Fruit fly (Drosophila melanogaster) whole organism, embryonic: ENCODE results near the gene Acat2.
A peak's percentile ranks its signal among the peaks of the same experiment; 100 is the strongest.

ENCODE experiments used
- Bdp1 ChIP-seq: fragments of 200-800 bp; sonication (Bioruptor generic); optimal IDR thresholded peaks from 3 replicates; lab custom pipeline; 2016; ENCODE audit warnings: missing biosample characterization, missing genetic modification characterization
- CG10147 ChIP-seq: fragments of 200-800 bp; sonication (Bioruptor generic); optimal IDR thresholded peaks from 2 replicates; lab custom pipeline; 2019; ENCODE audit warnings: missing biosample characterization, mild to moderate bottlenecking, missing genetic modification characterization, moderate library complexity
- CG10462 ChIP-seq: fragments of 200-800 bp; sonication (Bioruptor generic); optimal IDR thresholded peaks from 2 replicates; lab custom pipeline; 2016; ENCODE audit warnings: missing biosample characterization, missing genetic modification characterization
- CG11504 ChIP-seq: fragments of 200-800 bp; sonication (Bioruptor generic); optimal IDR thresholded peaks from 3 replicates; lab custom pipeline; 2019; ENCODE audit warnings: missing biosample characterization, mild to moderate bottlenecking, missing genetic modification characterization, moderate library complexity
- CG12236 ChIP-seq: fragments of 200-800 bp; sonication (Bioruptor generic); optimal IDR thresholded peaks from 2 replicates; lab custom pipeline; 2016; ENCODE audit warnings: missing biosample characterization, missing genetic modification characterization
- CG12299 ChIP-seq: fragments of 200-800 bp; sonication (Bioruptor generic); optimal IDR thresholded peaks from 2 replicates; lab custom pipeline; 2018; ENCODE audit warnings: missing biosample characterization, mild to moderate bottlenecking, missing genetic modification characterization
- CG14014 ChIP-seq: fragments of 200-800 bp; sonication (Bioruptor generic); IDR thresholded peaks from 2 replicates; pipeline ENCODE4 v1.3.6; 2022; ENCODE audit warnings: missing biosample characterization, missing genetic modification characterization
- CG15696 ChIP-seq: fragments of 200-800 bp; sonication (Bioruptor generic); optimal IDR thresholded peaks from 2 replicates; lab custom pipeline; 2019; ENCODE audit warnings: missing biosample characterization, mild to moderate bottlenecking, missing genetic modification characterization, moderate library complexity
- CG17359 ChIP-seq: fragments of 200-800 bp; sonication (Bioruptor generic); optimal IDR thresholded peaks from 3 replicates; lab custom pipeline; 2018; ENCODE audit warnings: missing biosample characterization, mild to moderate bottlenecking, missing genetic modification characterization, moderate library complexity
- CG3163 ChIP-seq: fragments of 200-800 bp; sonication (Bioruptor generic); optimal IDR thresholded peaks from 3 replicates; lab custom pipeline; 2016; ENCODE audit warnings: missing biosample characterization, missing genetic modification characterization
- CG33213 ChIP-seq: fragments of 200-800 bp; sonication (Bioruptor generic); optimal IDR thresholded peaks from 3 replicates; lab custom pipeline; 2016; ENCODE audit warnings: missing biosample characterization, missing genetic modification characterization
- CG33557 ChIP-seq: fragments of 200-800 bp; sonication (Bioruptor generic); optimal IDR thresholded peaks from 2 replicates; lab custom pipeline; 2019; ENCODE audit warnings: missing biosample characterization, mild to moderate bottlenecking, missing genetic modification characterization, moderate library complexity
- CG34422 ChIP-seq: fragments of 200-800 bp; sonication (Bioruptor generic); IDR thresholded peaks from 3 replicates; pipeline ENCODE4 v1.3.6; 2022; ENCODE audit warnings: missing biosample characterization, missing genetic modification characterization
- CG5180 ChIP-seq: fragments of 200-800 bp; sonication (Bioruptor generic); optimal IDR thresholded peaks from 3 replicates; lab custom pipeline; 2017; ENCODE audit warnings: missing biosample characterization, missing genetic modification characterization, mild to moderate bottlenecking, moderate library complexity, missing genetic modification reagents
- CG8478 ChIP-seq: fragments of >200 bp; optimal IDR thresholded peaks from 2 replicates; lab custom pipeline; 2018
- CG9932 ChIP-seq: fragments of 200-800 bp; sonication (Bioruptor generic); IDR thresholded peaks from 2 replicates; pipeline ENCODE4 v1.3.6; 2022; ENCODE audit warnings: missing biosample characterization, missing genetic modification characterization
- CrebB ChIP-seq: fragments of 200-800 bp; sonication (Bioruptor generic); optimal IDR thresholded peaks from 3 replicates; lab custom pipeline; 2018; ENCODE audit warnings: missing biosample characterization, mild to moderate bottlenecking, missing genetic modification characterization
- Ets65A ChIP-seq: fragments of 200-800 bp; sonication (Bioruptor generic); peaks from one replicate; lab custom pipeline; 2016; ENCODE audit warnings: missing biosample characterization, missing genetic modification characterization
- Fer3 ChIP-seq: fragments of 200-800 bp; sonication (Bioruptor generic); optimal IDR thresholded peaks from 2 replicates; lab custom pipeline; 2018; ENCODE audit warnings: missing biosample characterization, mild to moderate bottlenecking, missing genetic modification characterization, moderate library complexity
- MTF-1 ChIP-seq: fragments of 200-800 bp; sonication (Bioruptor generic); optimal IDR thresholded peaks from 2 replicates; lab custom pipeline; 2018; ENCODE audit warnings: missing biosample characterization, mild to moderate bottlenecking, missing genetic modification characterization, borderline replicate concordance
- Mad ChIP-seq: fragments of 200-800 bp; sonication (Bioruptor generic); optimal IDR thresholded peaks from 2 replicates; lab custom pipeline; 2016; ENCODE audit warnings: missing biosample characterization, missing genetic modification characterization
- NC2α ChIP-seq: fragments of 200-800 bp; sonication (Bioruptor generic); optimal IDR thresholded peaks from 2 replicates; lab custom pipeline; 2016; ENCODE audit warnings: missing biosample characterization, missing genetic modification characterization
- NK7.1 ChIP-seq: fragments of 200-800 bp; sonication (Bioruptor generic); optimal IDR thresholded peaks from 3 replicates; lab custom pipeline; 2016; ENCODE audit warnings: missing biosample characterization, missing genetic modification characterization
- Rfx ChIP-seq: fragments of 200-800 bp; sonication (Bioruptor generic); IDR thresholded peaks from 2 replicates; pipeline ENCODE4 v1.3.6; 2022; ENCODE audit warnings: missing biosample characterization, missing genetic modification characterization
- Ssrp ChIP-seq: fragments of 200-800 bp; sonication (Bioruptor generic); optimal IDR thresholded peaks from 2 replicates; lab custom pipeline; 2018; ENCODE audit warnings: missing biosample characterization, mild to moderate bottlenecking, missing genetic modification characterization, moderate library complexity
- al ChIP-seq: fragments of 200-800 bp; sonication (Bioruptor generic); IDR thresholded peaks from 2 replicates; pipeline ENCODE4 v1.3.6; 2022; ENCODE audit warnings: missing biosample characterization, missing genetic modification characterization
- amos ChIP-seq: fragments of 200-800 bp; sonication (Bioruptor generic); IDR thresholded peaks from 2 replicates; pipeline ENCODE4 v1.3.6; 2022; ENCODE audit warnings: missing biosample characterization, missing genetic modification characterization; ENCODE audit not compliant: partially characterized antibody
- aop ChIP-seq: fragments of 200-800 bp; sonication (Bioruptor generic); IDR thresholded peaks from 2 replicates; pipeline ENCODE4 v1.3.6; 2022; ENCODE audit warnings: missing biosample characterization, missing genetic modification characterization
- caup ChIP-seq: fragments of 200-800 bp; sonication (Bioruptor generic); optimal IDR thresholded peaks from 3 replicates; lab custom pipeline; 2017; ENCODE audit warnings: missing biosample characterization, mild to moderate bottlenecking, missing genetic modification characterization, moderate library complexity; ENCODE audit not compliant: severe bottlenecking
- chinmo ChIP-seq: fragments of 200-800 bp; sonication (Bioruptor generic); IDR thresholded peaks from 4 replicates; pipeline ENCODE4 v1.3.6; 2022; ENCODE audit warnings: missing biosample characterization, missing genetic modification characterization; ENCODE audit not compliant: partially characterized antibody
- chn ChIP-seq: fragments of 200-800 bp; sonication (Bioruptor generic); optimal IDR thresholded peaks from 2 replicates; lab custom pipeline; 2016; ENCODE audit warnings: missing biosample characterization, missing genetic modification characterization
- croc ChIP-seq: fragments of 200-800 bp; sonication (Bioruptor generic); conservative IDR thresholded peaks from 3 replicates; pipeline ENCODE4 v1.3.6; 2022; ENCODE audit warnings: missing biosample characterization, missing genetic modification characterization
- cwo ChIP-seq: fragments of 200-800 bp; sonication (Bioruptor generic); optimal IDR thresholded peaks from 3 replicates; lab custom pipeline; 2017; ENCODE audit warnings: missing biosample characterization, missing genetic modification characterization, mild to moderate bottlenecking, moderate library complexity, missing genetic modification reagents
- ems ChIP-seq: fragments of 200-800 bp; sonication (Bioruptor generic); optimal IDR thresholded peaks from 3 replicates; lab custom pipeline; 2016; ENCODE audit warnings: missing biosample characterization, missing genetic modification characterization
- fd96Cb ChIP-seq: fragments of 200-800 bp; sonication (Bioruptor generic); optimal IDR thresholded peaks from 2 replicates; lab custom pipeline; 2018; ENCODE audit warnings: missing biosample characterization, mild to moderate bottlenecking, missing genetic modification characterization, moderate library complexity
- hb ChIP-seq: fragments of 200-800 bp; sonication (Bioruptor generic); IDR thresholded peaks from 3 replicates; pipeline ENCODE4 v1.3.6; 2022; ENCODE audit warnings: missing biosample characterization, missing genetic modification characterization; ENCODE audit not compliant: partially characterized antibody
- lilli ChIP-seq: fragments of 200-800 bp; sonication (Bioruptor generic); optimal IDR thresholded peaks from 3 replicates; lab custom pipeline; 2016; ENCODE audit warnings: missing biosample characterization, missing genetic modification characterization
- lola ChIP-seq, 3 experiments: fragments of >200 bp in 2 of 3; fragments of 200-800 bp in 1 of 3; sonication (Bioruptor generic) in 1 of 3; optimal IDR thresholded peaks; 2 replicates each; lab custom pipeline; 2017 to 2019; ENCODE audit warnings: missing biosample characterization in 3 of 3, missing genetic modification characterization in 3 of 3, mild to moderate bottlenecking in 1 of 3, moderate library complexity in 1 of 3
- oc ChIP-seq: fragments of 200-800 bp; sonication (Bioruptor generic); optimal IDR thresholded peaks from 2 replicates; lab custom pipeline; 2018; ENCODE audit warnings: missing biosample characterization, mild to moderate bottlenecking, missing genetic modification characterization, moderate library complexity
- odd ChIP-seq: fragments of 200-800 bp; sonication (Bioruptor generic); optimal IDR thresholded peaks from 2 replicates; lab custom pipeline; 2017; ENCODE audit warnings: missing biosample characterization, mild to moderate bottlenecking, missing genetic modification characterization
- pb ChIP-seq: fragments of 200-800 bp; sonication (Bioruptor generic); optimal IDR thresholded peaks from 3 replicates; lab custom pipeline; 2016; ENCODE audit warnings: missing biosample characterization, missing genetic modification characterization
- phol ChIP-seq: fragments of 200-800 bp; sonication (Bioruptor generic); optimal IDR thresholded peaks from 3 replicates; lab custom pipeline; 2018; ENCODE audit warnings: missing biosample characterization, mild to moderate bottlenecking, missing genetic modification characterization, moderate library complexity
- pzg ChIP-seq: fragments of 200-800 bp; sonication (Bioruptor generic); optimal IDR thresholded peaks from 3 replicates; lab custom pipeline; 2018; ENCODE audit warnings: missing biosample characterization, mild to moderate bottlenecking, missing genetic modification characterization, moderate library complexity
- sim ChIP-seq: fragments of 200-800 bp; sonication (Bioruptor generic); IDR thresholded peaks from 2 replicates; pipeline ENCODE4 v1.3.6; 2022; ENCODE audit warnings: missing biosample characterization, missing genetic modification characterization
- slou ChIP-seq: fragments of 200-800 bp; sonication (Bioruptor generic); optimal IDR thresholded peaks from 3 replicates; lab custom pipeline; 2016; ENCODE audit warnings: missing biosample characterization, missing genetic modification characterization
- ssp ChIP-seq: fragments of 200-800 bp; sonication (Bioruptor generic); IDR thresholded peaks from 2 replicates; pipeline ENCODE4 v1.3.6; 2022; ENCODE audit warnings: missing biosample characterization, missing genetic modification characterization
- tna ChIP-seq: fragments of 200-800 bp; sonication (Bioruptor generic); IDR thresholded peaks from 2 replicates; pipeline ENCODE4 v1.3.6; 2022; ENCODE audit warnings: missing biosample characterization, missing genetic modification characterization; ENCODE audit not compliant: partially characterized antibody
- unc-4 ChIP-seq: fragments of 200-800 bp; sonication (Bioruptor generic); IDR thresholded peaks from 2 replicates; pipeline ENCODE4 v1.3.6; 2022; ENCODE audit warnings: missing biosample characterization, missing genetic modification characterization; ENCODE audit not compliant: partially characterized antibody

The Acat2 gene

DNA sequence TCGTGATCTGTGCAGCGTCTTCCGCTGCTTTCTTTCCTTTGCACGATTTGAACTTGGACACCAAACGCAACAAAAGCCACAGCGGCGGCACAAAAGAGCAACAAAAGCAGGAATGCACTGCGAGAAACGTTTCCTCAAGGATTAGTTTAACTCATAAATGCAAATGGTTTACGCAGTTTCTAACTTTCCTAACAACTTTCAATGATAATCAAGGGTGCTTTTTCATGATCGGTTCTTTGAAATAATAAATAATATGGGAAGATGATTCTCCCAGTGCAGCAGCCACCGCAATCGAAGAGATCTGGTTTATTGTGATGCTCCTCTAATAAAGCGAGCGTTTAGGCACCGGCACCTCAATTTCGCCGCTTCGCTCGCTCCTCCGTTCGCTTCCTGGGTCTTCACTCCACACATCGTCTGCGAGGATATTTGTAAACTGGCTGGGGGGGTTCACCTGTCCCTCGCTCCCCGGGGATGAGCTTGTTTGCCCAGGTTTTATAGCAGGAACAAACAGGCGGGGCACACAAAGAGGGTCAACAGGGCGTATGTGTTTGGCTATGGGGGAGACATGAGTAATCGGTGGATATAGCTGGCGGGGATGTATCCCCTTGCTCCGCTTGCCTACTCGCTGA lies 16.5 kb downstream of the Acat2 start (continued):
- TF ChIP-seq CG33557 (peak; percentile 41), pzg (GFP tag; lab: Kevin White, UChicago) (no peak), CG8478 (lab: Kevin White, UChicago) (no peak), CG17359 (tag; lab: Kevin White, UChicago) (peak; percentile 92), unc-4 (GFP tag; lab: Robert Waterston, UW) (no peak), CG9932 (GFP tag; lab: Robert Waterston, UW) (no peak), amos (GFP tag; lab: Robert Waterston, UW) (no peak), Rfx (GFP tag; lab: Robert Waterston, UW) (peak; percentile 51), CG33213 (peak; percentile 66), ssp (GFP tag; lab: Robert Waterston, UW) (peak; percentile 67), CG5180 (GFP tag; lab: Kevin White, UChicago) (peak; percentile 73), caup (GFP tag; lab: Kevin White, UChicago) (peak; percentile 24), lilli (peak; percentile 61), Mad (GFP tag; lab: Kevin White, UChicago) (peak; percentile 63), sim (peak; percentile 54; the same call in 1 of the 2 replicates), CG10462 (peak; percentile 68), CG12299 (tag; lab: Kevin White, UChicago) (peak; percentile 27), CrebB (tag; lab: Kevin White, UChicago) (peak; percentile 58), aop (peak; percentile 62; the same call in 1 of the 2 replicates), Ets65A (GFP tag; lab: Kevin White, UChicago) (no peak), Ssrp (tag; lab: Kevin White, UChicago) (peak; percentile 83), MTF-1 (GFP tag; lab: Kevin White, UChicago) (peak; percentile 58), NK7.1 (GFP tag; lab: Kevin White, UChicago) (peak; percentile 25), al (0 out of 2 replicates have a peak, but pooled peaks have one; percentile 9), oc (tag; lab: Kevin White, UChicago) (peak; percentile 85), chinmo (no peak), ems (GFP tag; lab: Kevin White, UChicago) (peak; percentile 77), Fer3 (peak; percentile 64), CG15696 (no peak), slou (GFP tag; lab: Kevin White, UChicago) (peak; percentile 22), CG34422 (GFP tag; lab: Robert Waterston, UW) (peak; percentile 87), Bdp1 (GFP tag; lab: Kevin White, UChicago) (peak; percentile 61), CG3163 (GFP tag; lab: Kevin White, UChicago) (peak; percentile 27), croc (peak; percentile 79), lola (GFP tag; optimal IDR thresholded peaks at IDR 0.05; lab: Kevin White, UChicago) (peak in 1 of 3 experiments; percentile 69), chn (peak; percentile 78), fd96Cb (tag; lab: Kevin White, UChicago) (peak; percentile 87), CG10147 (GFP tag; lab: Kevin White, UChicago) (peak; percentile 44), pb (GFP tag; lab: Kevin White, UChicago) (peak; percentile 54), phol (tag; lab: Kevin White, UChicago) (peak; percentile 86), NC2α (GFP tag; lab: Kevin White, UChicago) (peak; percentile 28), hb (GFP tag; lab: Robert Waterston, UW) (no peak), CG14014 (GFP tag; lab: Robert Waterston, UW) (peak; percentile 42; the same call in 1 of the 2 replicates), tna (GFP tag; lab: Robert Waterston, UW) (0 out of 2 replicates have a peak, but pooled peaks have one; percentile 12), CG12236 (GFP tag; lab: Kevin White, UChicago) (peak; percentile 50), CG11504 (peak; percentile 89), cwo (peak; percentile 9), odd (GFP tag; lab: Kevin White, UChicago) (peak; percentile 72)
